Worm (Caenorhabditis elegans) whole organism, late embryonic: ENCODE data around the gene T23F6.2.

ENCODE experiments used
- C08G9.2 ChIP-seq: sonication (generic microtip); optimal IDR thresholded peaks from 2 replicates; lab custom pipeline; 2016; ENCODE audit warnings: mild to moderate bottlenecking, missing genetic modification characterization, moderate library complexity, missing compliant biosample characterization
- F13H6.1 ChIP-seq: sonication (generic microtip); optimal IDR thresholded peaks from 2 replicates; lab custom pipeline; 2016; ENCODE audit warnings: missing genetic modification characterization, missing compliant biosample characterization
- T23F11.4 ChIP-seq: fragments of 200-800 bp; sonication (Bioruptor generic); optimal IDR thresholded peaks from 2 replicates; lab custom pipeline; 2018; ENCODE audit warnings: mild to moderate bottlenecking, missing genetic modification characterization, missing compliant biosample characterization
- Y22D7AL.16 ChIP-seq: sonication (generic microtip); optimal IDR thresholded peaks from 2 replicates; lab custom pipeline; 2016; ENCODE audit warnings: missing genetic modification characterization, missing compliant biosample characterization
- ahr-1 ChIP-seq: sonication (generic microtip); optimal IDR thresholded peaks from 2 replicates; lab custom pipeline; 2016; ENCODE audit warnings: missing genetic modification characterization, missing compliant biosample characterization
- ceh-30 ChIP-seq: fragments of 150-350 bp; optimal IDR thresholded peaks from 2 replicates; lab custom pipeline; 2014; ENCODE audit warnings: missing biosample characterization, missing genetic modification characterization
- ceh-31 ChIP-seq: sonication (generic microtip); optimal IDR thresholded peaks from 2 replicates; lab custom pipeline; 2016; ENCODE audit warnings: missing genetic modification characterization, missing compliant biosample characterization
- ceh-34 ChIP-seq: sonication (generic microtip); optimal IDR thresholded peaks from 2 replicates; lab custom pipeline; 2016; ENCODE audit warnings: mild to moderate bottlenecking, missing genetic modification characterization, missing compliant biosample characterization
- ceh-6 ChIP-seq: fragments of 200-800 bp; sonication (Bioruptor generic); optimal IDR thresholded peaks from 2 replicates; lab custom pipeline; 2018; ENCODE audit warnings: mild to moderate bottlenecking, missing genetic modification characterization, missing compliant biosample characterization
- ceh-9 ChIP-seq: sonication (generic microtip); optimal IDR thresholded peaks from 2 replicates; lab custom pipeline; 2016; ENCODE audit warnings: mild to moderate bottlenecking, missing genetic modification characterization, inconsistent platforms, missing compliant biosample characterization
- che-1 ChIP-seq: sonication (generic microtip); optimal IDR thresholded peaks from 2 replicates; lab custom pipeline; 2016; ENCODE audit warnings: mild to moderate bottlenecking, missing genetic modification characterization, missing compliant biosample characterization
- dmd-4 ChIP-seq: sonication (generic microtip); optimal IDR thresholded peaks from 2 replicates; lab custom pipeline; 2016; ENCODE audit warnings: borderline replicate concordance, missing genetic modification characterization, missing compliant biosample characterization
- dve-1 ChIP-seq: sonication (generic microtip); optimal IDR thresholded peaks from 2 replicates; lab custom pipeline; 2017; ENCODE audit warnings: antibody characterized with exemption, mild to moderate bottlenecking, missing genetic modification characterization, missing compliant biosample characterization
- elt-2 ChIP-seq: sonication (generic microtip); optimal IDR thresholded peaks from 2 replicates; lab custom pipeline; 2016; ENCODE audit warnings: missing genetic modification reagents, missing genetic modification characterization, missing compliant biosample characterization
- elt-4 ChIP-seq: sonication (generic microtip); optimal IDR thresholded peaks from 2 replicates; lab custom pipeline; 2016; ENCODE audit warnings: missing genetic modification characterization, missing compliant biosample characterization
- ets-4 ChIP-seq: sonication (generic microtip); optimal IDR thresholded peaks from 2 replicates; lab custom pipeline; 2016; ENCODE audit warnings: missing genetic modification characterization, missing compliant biosample characterization
- eyg-1 ChIP-seq: sonication (generic microtip); optimal IDR thresholded peaks from 2 replicates; lab custom pipeline; 2016; ENCODE audit warnings: missing genotype, missing genetic modification characterization, missing compliant biosample characterization
- fax-1 ChIP-seq: sonication (generic microtip); optimal IDR thresholded peaks from 2 replicates; lab custom pipeline; 2016; ENCODE audit warnings: missing genotype, missing genetic modification characterization, missing compliant biosample characterization
- fkh-10 ChIP-seq: fragments of 150-350 bp; optimal IDR thresholded peaks from 2 replicates; lab custom pipeline; 2014; ENCODE audit warnings: missing biosample characterization, missing genetic modification reagents, missing genetic modification characterization
- gmeb-2 ChIP-seq: sonication (generic microtip); optimal IDR thresholded peaks from 2 replicates; lab custom pipeline; 2016; ENCODE audit warnings: missing genetic modification characterization, inconsistent platforms, missing compliant biosample characterization
- hlh-13 ChIP-seq: fragments of 200-800 bp; sonication (Bioruptor generic); optimal IDR thresholded peaks from 2 replicates; lab custom pipeline; 2018; ENCODE audit warnings: mild to moderate bottlenecking, missing genetic modification characterization, missing compliant biosample characterization
- hlh-15 ChIP-seq: sonication (generic microtip); optimal IDR thresholded peaks from 2 replicates; lab custom pipeline; 2016; ENCODE audit warnings: missing genetic modification characterization, missing compliant biosample characterization
- hlh-30 ChIP-seq: sonication (generic microtip); optimal IDR thresholded peaks from 2 replicates; lab custom pipeline; 2017; ENCODE audit warnings: antibody characterized with exemption, missing genetic modification characterization, missing compliant biosample characterization; ENCODE audit not compliant: insufficient read depth
- hlh-6 ChIP-seq: sonication (generic microtip); optimal IDR thresholded peaks from 2 replicates; lab custom pipeline; 2016; ENCODE audit warnings: missing genotype, missing genetic modification characterization, missing compliant biosample characterization
- hlh-8 ChIP-seq: sonication (generic microtip); optimal IDR thresholded peaks from 2 replicates; lab custom pipeline; 2016; ENCODE audit warnings: missing genotype, missing genetic modification characterization, missing compliant biosample characterization
- mec-3 ChIP-seq: sonication (generic microtip); optimal IDR thresholded peaks from 2 replicates; lab custom pipeline; 2016; ENCODE audit warnings: borderline replicate concordance, missing genetic modification characterization, missing compliant biosample characterization
- nfya-1 ChIP-seq: sonication (generic microtip); optimal IDR thresholded peaks from 2 replicates; lab custom pipeline; 2017; ENCODE audit warnings: missing genetic modification characterization, mild to moderate bottlenecking, missing compliant biosample characterization, antibody characterized with exemption, moderate library complexity
- nhr-11 ChIP-seq: fragments of 150-350 bp; optimal IDR thresholded peaks from 2 replicates; lab custom pipeline; 2014; ENCODE audit warnings: missing biosample characterization, missing genetic modification characterization
- nhr-232 ChIP-seq: sonication (generic microtip); optimal IDR thresholded peaks from 2 replicates; lab custom pipeline; 2016; ENCODE audit warnings: missing genetic modification characterization, missing compliant biosample characterization
- npax-4 ChIP-seq: sonication (generic microtip); optimal IDR thresholded peaks from 2 replicates; lab custom pipeline; 2016; ENCODE audit warnings: missing genetic modification characterization, missing compliant biosample characterization
- pag-3 ChIP-seq: sonication (generic microtip); optimal IDR thresholded peaks from 2 replicates; lab custom pipeline; 2016; ENCODE audit warnings: missing compliant biosample characterization, missing genetic modification characterization, borderline replicate concordance
- pat-9 ChIP-seq: fragments of 200-800 bp; sonication (Bioruptor generic); optimal IDR thresholded peaks from 2 replicates; lab custom pipeline; 2018; ENCODE audit warnings: mild to moderate bottlenecking, missing genetic modification characterization, moderate library complexity, missing compliant biosample characterization
- pax-1 ChIP-seq: fragments of 150-350 bp; optimal IDR thresholded peaks from 2 replicates; lab custom pipeline; 2014; ENCODE audit warnings: missing biosample characterization, missing genetic modification characterization
- pros-1 ChIP-seq: fragments of 150-350 bp; optimal IDR thresholded peaks from 2 replicates; lab custom pipeline; 2014; ENCODE audit warnings: missing biosample characterization, missing genetic modification reagents, missing genetic modification characterization
- ref-2 ChIP-seq: sonication (generic microtip); optimal IDR thresholded peaks from 2 replicates; lab custom pipeline; 2016; ENCODE audit warnings: missing genetic modification characterization, missing compliant biosample characterization
- sox-2 ChIP-seq: fragments of 200-800 bp; sonication (Bioruptor generic); IDR thresholded peaks from 2 replicates; pipeline ENCODE4 v1.3.6; 2022; ENCODE audit warnings: missing genetic modification reagents, missing genetic modification characterization, missing compliant biosample characterization
- syd-9 ChIP-seq: sonication (generic microtip); optimal IDR thresholded peaks from 2 replicates; lab custom pipeline; 2016; ENCODE audit warnings: mild to moderate bottlenecking, missing genetic modification characterization, moderate library complexity, missing compliant biosample characterization
- tbx-2 ChIP-seq: sonication (generic microtip); optimal IDR thresholded peaks from 2 replicates; lab custom pipeline; 2016; ENCODE audit warnings: missing genetic modification characterization, missing compliant biosample characterization
- tbx-7 ChIP-seq: sonication (generic microtip); optimal IDR thresholded peaks from 2 replicates; lab custom pipeline; 2016; ENCODE audit warnings: missing genotype, missing genetic modification characterization, missing compliant biosample characterization
- unc-3 ChIP-seq, 2 experiments: fragments of 200-800 bp in 1 of 2; sonication (Bioruptor generic) in 1 of 2; sonication (generic microtip) in 1 of 2; conservative IDR thresholded peaks in 1 of 2; optimal IDR thresholded peaks in 1 of 2; 2 replicates each; pipeline versions ENCODE4 v1.3.6 to Lab custom; 2016 to 2022; ENCODE audit warnings: missing compliant biosample characterization in 2 of 2, missing genetic modification characterization in 2 of 2, missing genetic modification reagents in 1 of 2
- unc-86 ChIP-seq: sonication (generic microtip); optimal IDR thresholded peaks from 2 replicates; lab custom pipeline; 2016; ENCODE audit warnings: missing genetic modification characterization, missing compliant biosample characterization

The T23F6.2 gene

ce11 chrIV:12710996-12711395, 10.2 kb upstream of the T23F6.2 start, which contains the start of gene C27D8.2:
Gene C27D8.2, plus strand, starts transcription at chrIV:12711217.
- TF ChIP-seq nhr-232, result no peak
- no peak for TF ChIP-seq C08G9.2 (tag; lab: Kevin White, UChicago)
- TF ChIP-seq nfya-1 (tag; lab: Kevin White, UChicago), result no peak
- no peak for TF ChIP-seq syd-9 (tag; lab: Kevin White, UChicago)
- TF ChIP-seq ceh-30 (tag; lab: Kevin White, UChicago), result no peak
- TF ChIP-seq tbx-2, result no peak
- TF ChIP-seq npax-4 (tag; lab: Kevin White, UChicago), result no peak
- no peak for TF ChIP-seq unc-86 (tag; lab: Kevin White, UChicago)
- no peak for TF ChIP-seq ahr-1 (tag; lab: Kevin White, UChicago)
- TF ChIP-seq ets-4, result no peak
- TF ChIP-seq fkh-10 (GFP tag; lab: Kevin White, UChicago), result no peak

ce11 chrIV:12711644-12712043, 9.5 kb upstream of the T23F6.2 start, which contains the start of gene C27D8.3:
Gene C27D8.3, minus strand, starts transcription at chrIV:12711744.
- TF ChIP-seq fkh-10 (GFP tag; lab: Kevin White, UChicago) (no peak), sox-2 (GFP tag; lab: Robert Waterston, UW) (no peak), eyg-1 (no peak), tbx-2 (no peak)

DNA sequence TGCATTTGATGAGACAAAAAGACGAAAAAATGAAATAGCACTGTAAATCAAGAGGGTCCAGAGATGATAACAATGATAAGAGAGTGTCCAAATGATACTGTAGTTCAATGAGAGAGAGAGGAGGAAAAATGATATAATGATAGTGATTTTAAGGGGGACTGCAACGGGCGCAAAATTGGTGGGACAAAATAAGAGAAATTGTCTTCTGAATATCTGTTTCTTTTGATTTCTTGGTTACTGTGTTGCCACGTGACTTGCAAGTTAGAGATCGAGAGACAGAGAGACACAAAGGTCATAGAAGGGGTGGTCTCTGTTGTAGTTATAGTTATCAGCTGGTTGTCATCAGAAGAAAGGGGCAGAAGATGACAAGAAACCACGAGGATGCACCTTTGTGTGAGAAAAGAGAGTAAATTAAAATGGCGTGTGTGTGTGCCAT, 5.2 kb upstream of the T23F6.2 start:
- TF ChIP-seq elt-4 (tag; lab: Kevin White, UChicago), result no peak
- TF ChIP-seq ref-2, result no peak
- peak; percentile 51 for TF ChIP-seq hlh-30 (tag; lab: Kevin White, UChicago)
- TF ChIP-seq elt-2 (tag; lab: Kevin White, UChicago), result peak; percentile 43
- TF ChIP-seq nhr-11 (tag; lab: Kevin White, UChicago), result no peak
- TF ChIP-seq ceh-31 (tag; lab: Kevin White, UChicago), result no peak

ce11 chrIV:12717531-12717930, 3.6 kb upstream of the T23F6.2 start, which contains the start of gene C27D8.1:
Gene C27D8.1, plus strand, starts transcription at chrIV:12717831.
- TF ChIP-seq dve-1 (tag; lab: Kevin White, UChicago) (no peak), ceh-34 (tag; lab: Kevin White, UChicago) (no peak), che-1 (no peak), ceh-9 (tag; lab: Kevin White, UChicago) (no peak), tbx-7 (tag; lab: Kevin White, UChicago) (no peak), pag-3 (tag; lab: Kevin White, UChicago) (no peak), hlh-15 (no peak), pax-1 (tag; lab: Kevin White, UChicago) (no peak), elt-2 (tag; lab: Kevin White, UChicago) (no peak), pat-9 (tag; lab: Kevin White, UChicago) (no peak), ceh-6 (GFP tag; lab: Kevin White, UChicago) (no peak), hlh-6 (tag; lab: Kevin White, UChicago) (no peak), F13H6.1 (no peak), ceh-30 (tag; lab: Kevin White, UChicago) (no peak), Y22D7AL.16 (tag; lab: Kevin White, UChicago) (no peak), hlh-13 (GFP tag; lab: Kevin White, UChicago) (no peak), T23F11.4 (no peak), npax-4 (tag; lab: Kevin White, UChicago) (no peak), dmd-4 (no peak)

ce11 chrIV:12719664-12720063, 1.5 kb upstream of the T23F6.2 start, which contains the start of gene idpp-7:
Gene idpp-7, plus strand, starts transcription at chrIV:12719964.
- no peak for TF ChIP-seq hlh-8 (tag; lab: Kevin White, UChicago)
- TF ChIP-seq pros-1, result no peak
- TF ChIP-seq nfya-1 (tag; lab: Kevin White, UChicago), result no peak
- no peak for TF ChIP-seq mec-3 (tag; lab: Kevin White, UChicago)
- TF ChIP-seq fax-1 (tag; lab: Kevin White, UChicago), result no peak
- no peak for TF ChIP-seq dve-1 (tag; lab: Kevin White, UChicago)
- TF ChIP-seq gmeb-2 (tag; lab: Kevin White, UChicago), result no peak
- no peak for TF ChIP-seq ceh-34 (tag; lab: Kevin White, UChicago)
- TF ChIP-seq ets-4, result no peak
- TF ChIP-seq elt-2 (tag; lab: Kevin White, UChicago), result no peak
- TF ChIP-seq unc-3 (GFP tag; conservative IDR thresholded peaks at IDR 0.05; lab: Robert Waterston, UW), result no peak
- no peak for TF ChIP-seq unc-3 (tag; optimal IDR thresholded peaks at IDR 0.05; lab: Kevin White, UChicago)
